Worm (Caenorhabditis elegans) whole organism, L2 larva: ENCODE measurements around the gene txdc-12.1.

Experiments used
- C34F6.9 ChIP-seq: fragments of 150-350 bp; optimal IDR thresholded peaks from 2 replicates; lab custom pipeline; 2014; ENCODE audit warnings: missing biosample characterization, missing genetic modification characterization
- Y55F3AM.14 ChIP-seq: fragments of 200-800 bp; sonication (Bioruptor generic); optimal IDR thresholded peaks from 2 replicates; lab custom pipeline; 2018; ENCODE audit warnings: mild to moderate bottlenecking, missing genetic modification characterization, missing compliant biosample characterization
- ZK546.5 ChIP-seq: sonication (generic microtip); optimal IDR thresholded peaks from 2 replicates; lab custom pipeline; 2017; ENCODE audit warnings: missing biosample characterization, missing genetic modification characterization
- ama-1 ChIP-seq: fragments of 150-350 bp; optimal IDR thresholded peaks from 2 replicates; lab custom pipeline; 2018; ENCODE audit warnings: inconsistent platforms
- blmp-1 ChIP-seq: sonication (generic microtip); optimal IDR thresholded peaks from 2 replicates; lab custom pipeline; 2017; ENCODE audit warnings: missing genetic modification characterization, mild to moderate bottlenecking, missing compliant biosample characterization, antibody characterized with exemption, moderate library complexity; ENCODE audit not compliant: insufficient read depth
- ceh-16 ChIP-seq: fragments of 150-350 bp; optimal IDR thresholded peaks from 2 replicates; lab custom pipeline; 2014; ENCODE audit warnings: missing biosample characterization, missing genetic modification characterization
- ceh-82 ChIP-seq: fragments of 150-350 bp; optimal IDR thresholded peaks from 2 replicates; lab custom pipeline; 2014; ENCODE audit warnings: missing biosample characterization, missing genetic modification characterization
- crh-2 ChIP-seq: sonication (generic microtip); optimal IDR thresholded peaks from 2 replicates; lab custom pipeline; 2017; ENCODE audit warnings: missing biosample characterization, missing genetic modification characterization
- dmd-4 ChIP-seq: sonication (generic microtip); optimal IDR thresholded peaks from 2 replicates; lab custom pipeline; 2017; ENCODE audit warnings: missing biosample characterization, missing genetic modification characterization
- egl-27 ChIP-seq: sonication (generic microtip); optimal IDR thresholded peaks from 3 replicates; lab custom pipeline; 2017; ENCODE audit warnings: missing biosample characterization, missing genetic modification reagents, missing genetic modification characterization
- fos-1 ChIP-seq: fragments of 150-350 bp; optimal IDR thresholded peaks from 2 replicates; lab custom pipeline; 2014; ENCODE audit warnings: missing biosample characterization, missing genetic modification characterization
- gmeb-1 ChIP-seq: fragments of 150-350 bp; optimal IDR thresholded peaks from 2 replicates; lab custom pipeline; 2014; ENCODE audit warnings: missing biosample characterization, missing genetic modification characterization
- lin-11 ChIP-seq: fragments of 150-350 bp; sonication (generic microtip); optimal IDR thresholded peaks from 2 replicates; lab custom pipeline; 2014; ENCODE audit warnings: missing biosample characterization, missing genetic modification characterization, inconsistent platforms, mixed read lengths
- lin-13 ChIP-seq: fragments of 150-350 bp; optimal IDR thresholded peaks from 2 replicates; lab custom pipeline; 2014; ENCODE audit warnings: missing biosample characterization, missing genetic modification reagents, missing genetic modification characterization
- lsy-2 ChIP-seq, 2 experiments: fragments of 150-350 bp in 1 of 2; sonication (generic microtip) in 1 of 2; optimal IDR thresholded peaks; 2 replicates each; lab custom pipeline; 2014 to 2017; ENCODE audit warnings: missing biosample characterization in 2 of 2, missing genetic modification characterization in 2 of 2
- mab-5 ChIP-seq: fragments of 150-350 bp; optimal IDR thresholded peaks from 2 replicates; lab custom pipeline; 2014; ENCODE audit warnings: missing biosample characterization, missing genetic modification characterization
- nhr-10 ChIP-seq: sonication (generic microtip); optimal IDR thresholded peaks from 2 replicates; lab custom pipeline; 2017; ENCODE audit warnings: missing biosample characterization, missing genetic modification characterization
- nhr-11 ChIP-seq: fragments of 150-350 bp; optimal IDR thresholded peaks from 2 replicates; lab custom pipeline; 2014; ENCODE audit warnings: missing biosample characterization, missing genetic modification characterization
- nhr-12 ChIP-seq: fragments of 150-350 bp; optimal IDR thresholded peaks from 2 replicates; lab custom pipeline; 2014; ENCODE audit warnings: missing biosample characterization, missing genetic modification characterization
- nhr-21 ChIP-seq: fragments of 150-350 bp; optimal IDR thresholded peaks from 2 replicates; lab custom pipeline; 2014; ENCODE audit warnings: missing biosample characterization, missing genetic modification characterization
- nhr-23 ChIP-seq: fragments of 150-350 bp; optimal IDR thresholded peaks from 2 replicates; lab custom pipeline; 2014; ENCODE audit warnings: missing biosample characterization, missing genetic modification reagents, missing genetic modification characterization
- nhr-237 ChIP-seq: fragments of 150-350 bp; optimal IDR thresholded peaks from 2 replicates; lab custom pipeline; 2014; ENCODE audit warnings: missing biosample characterization, missing genetic modification characterization
- nhr-25 ChIP-seq: fragments of 150-350 bp; sonication (generic microtip); optimal IDR thresholded peaks from 3 replicates; lab custom pipeline; 2014; ENCODE audit warnings: missing biosample characterization, missing genetic modification characterization
- nhr-6 ChIP-seq: fragments of 150-350 bp; optimal IDR thresholded peaks from 2 replicates; lab custom pipeline; 2014; ENCODE audit warnings: missing biosample characterization, missing genetic modification characterization
- peb-1 ChIP-seq: fragments of 150-350 bp; optimal IDR thresholded peaks from 2 replicates; lab custom pipeline; 2014; ENCODE audit warnings: missing biosample characterization, missing genetic modification characterization
- sem-4 ChIP-seq: fragments of 150-350 bp; optimal IDR thresholded peaks from 2 replicates; lab custom pipeline; 2014; ENCODE audit warnings: missing biosample characterization, missing genetic modification reagents, missing genetic modification characterization
- skn-1 ChIP-seq: sonication (generic microtip); optimal IDR thresholded peaks from 2 replicates; lab custom pipeline; 2017; ENCODE audit warnings: missing biosample characterization, missing genetic modification characterization
- sma-3 ChIP-seq: sonication (generic microtip); optimal IDR thresholded peaks from 2 replicates; lab custom pipeline; 2016; ENCODE audit warnings: missing genetic modification reagents, missing genetic modification characterization, missing compliant biosample characterization
- sma-9 ChIP-seq, 2 experiments: fragments of 150-350 bp in 1 of 2; sonication (generic microtip) in 1 of 2; optimal IDR thresholded peaks; 2 replicates each; lab custom pipeline; 2014 to 2016; ENCODE audit warnings: missing genetic modification characterization in 2 of 2, mild to moderate bottlenecking in 1 of 2, missing biosample characterization in 1 of 2, missing compliant biosample characterization in 1 of 2, missing genetic modification reagents in 1 of 2, moderate library complexity in 1 of 2
- unc-55 ChIP-seq: fragments of 150-350 bp; sonication (generic microtip); optimal IDR thresholded peaks from 3 replicates; lab custom pipeline; 2014; ENCODE audit warnings: missing biosample characterization, missing genetic modification reagents, missing genetic modification characterization
- ztf-1 ChIP-seq: fragments of 200-800 bp; sonication (Bioruptor generic); conservative IDR thresholded peaks from 2 replicates; pipeline ENCODE4 v1.3.6; 2022; ENCODE audit warnings: missing genetic modification characterization, missing compliant biosample characterization
- ztf-11 ChIP-seq: sonication (generic microtip); optimal IDR thresholded peaks from 2 replicates; lab custom pipeline; 2017; ENCODE audit warnings: missing biosample characterization, missing genetic modification characterization
- ztf-4 ChIP-seq: fragments of 150-350 bp; optimal IDR thresholded peaks from 2 replicates; lab custom pipeline; 2014; ENCODE audit warnings: missing biosample characterization, missing genetic modification characterization

The txdc-12.1 gene

DNA sequence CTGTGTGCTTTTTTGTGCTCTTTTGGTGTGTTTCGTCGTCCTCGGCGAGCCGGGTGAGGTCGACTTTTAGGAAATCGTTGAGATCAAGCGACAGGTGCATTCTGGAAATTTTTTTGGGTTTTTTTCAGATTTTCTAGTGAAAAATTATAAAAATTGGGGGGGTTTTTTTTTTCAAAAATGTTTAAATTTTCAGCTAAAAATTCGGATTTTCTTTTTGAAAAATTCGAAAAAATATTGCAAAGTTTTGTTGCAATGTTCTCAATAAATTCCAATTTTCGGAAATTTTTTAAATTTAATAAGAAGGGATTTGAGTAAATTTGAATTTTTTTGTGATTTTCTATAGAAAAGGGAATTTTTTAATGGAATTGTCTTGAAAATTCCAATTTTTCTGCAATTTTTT is 34.8 kb downstream of the txdc-12.1 start, which contains the start of gene Y57A10A.27:
Y57A10A.27 (minus strand) TSS at position 101 of the 400 bp plus-strand sequence.
- TF ChIP-seq fos-1 (tag; lab: Kevin White, UChicago) = no peak
- no peak for TF ChIP-seq lsy-2 (tag; optimal IDR thresholded peaks at IDR 0.05; lab: Kevin White, UChicago)
- no peak for TF ChIP-seq ztf-4 (tag; lab: Kevin White, UChicago)
- no peak for TF ChIP-seq nhr-237 (tag; lab: Kevin White, UChicago)
- no peak for TF ChIP-seq unc-55 (GFP tag; lab: Kevin White, UChicago)
- no peak for TF ChIP-seq nhr-10 (tag; lab: Kevin White, UChicago)
- no peak for TF ChIP-seq nhr-25 (tag; lab: Kevin White, UChicago)
- no peak for TF ChIP-seq nhr-6 (tag; lab: Kevin White, UChicago)
- TF ChIP-seq sem-4 = no peak
- TF ChIP-seq crh-2 (tag; lab: Kevin White, UChicago) = no peak
- TF ChIP-seq, all 48 proteins: peak for 0

- TF ChIP-seq nhr-11 (tag; lab: Kevin White, UChicago) = no peak
- no peak for TF ChIP-seq gmeb-1 (tag; lab: Kevin White, UChicago)
- no peak for TF ChIP-seq nhr-23 (tag; lab: Kevin White, UChicago)
- TF ChIP-seq ama-1 (lab: Kevin White, UChicago) = no peak
- no peak for TF ChIP-seq lin-11
- no peak for TF ChIP-seq peb-1 (tag; lab: Kevin White, UChicago)
- TF ChIP-seq, all 48 proteins: peak for 0
Measured at ce11 chrII:12278602-12279001, 38.4 kb downstream of the txdc-12.1 start.

- TF ChIP-seq lin-13 (GFP tag; lab: Kevin White, UChicago) (no peak), C34F6.9 (tag; lab: Kevin White, UChicago) (peak; percentile 21), nhr-23 (tag; lab: Kevin White, UChicago) (no peak), lsy-2 (tag; optimal IDR thresholded peaks at IDR 0.05; lab: Kevin White, UChicago) (peak in 1 of 2 experiments; percentile 10), unc-55 (GFP tag; lab: Kevin White, UChicago) (peak; percentile 28)
- TF ChIP-seq, all 48 proteins: peak for 3
Measured at ce11 chrII:12279259-12279658, 39.1 kb downstream of the txdc-12.1 start, which contains the start of the genes tric-1B.2 and Y57A10A.29. Gene tric-1B.2 (minus strand): TSS chrII:12279387. Gene Y57A10A.29 (plus strand): TSS chrII:12279561.

ce11 chrII:12280360-12280759 is 40.2 kb downstream of the txdc-12.1 start, which contains the start of gene ife-5:
Gene ife-5 (plus strand): TSS chrII:12280660.
- TF ChIP-seq lin-13 (GFP tag; lab: Kevin White, UChicago) (no peak), lin-11 (no peak), gmeb-1 (tag; lab: Kevin White, UChicago) (no peak), skn-1 (no peak), sem-4 (no peak), egl-27 (no peak), ztf-1 (GFP tag; lab: Robert Waterston, UW) (no peak), blmp-1 (tag; lab: Kevin White, UChicago) (no peak), nhr-6 (tag; lab: Kevin White, UChicago) (no peak), sma-9 (GFP tag; optimal IDR thresholded peaks at IDR 0.05; lab: Kevin White, UChicago) (no peak), sma-9 (tag; optimal IDR thresholded peaks at IDR 0.05; lab: Kevin White, UChicago) (no peak), unc-55 (GFP tag; lab: Kevin White, UChicago) (no peak), ceh-82 (tag; lab: Kevin White, UChicago) (no peak), ZK546.5 (tag; lab: Kevin White, UChicago) (no peak), ama-1 (lab: Kevin White, UChicago) (no peak), ceh-16 (tag; lab: Kevin White, UChicago) (no peak), dmd-4 (tag; lab: Kevin White, UChicago) (no peak), mab-5 (tag; lab: Kevin White, UChicago) (no peak), nhr-12 (tag; lab: Kevin White, UChicago) (no peak), nhr-10 (tag; lab: Kevin White, UChicago) (no peak)
- TF ChIP-seq, all 48 proteins: peak for 0

DNA sequence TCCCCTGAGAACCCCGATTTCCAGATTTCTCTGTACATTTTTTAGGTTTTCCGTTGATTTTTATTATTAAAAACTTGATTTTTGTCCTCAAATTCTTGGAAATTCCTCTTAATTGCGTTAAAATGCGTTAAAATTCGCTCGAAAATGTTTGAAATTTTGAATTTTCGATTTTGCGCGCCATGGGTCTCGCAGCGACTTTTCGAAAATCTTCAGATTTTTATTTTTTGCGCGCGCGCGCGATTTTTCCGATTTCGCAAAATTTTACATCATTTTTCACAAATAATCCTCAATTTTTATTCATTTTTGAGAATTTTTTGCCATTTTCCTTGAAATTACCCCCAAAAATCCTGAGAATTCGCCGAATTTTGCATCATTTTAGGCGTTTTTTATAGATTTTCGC is 43.9 kb downstream of the txdc-12.1 start:
- TF ChIP-seq ama-1 (lab: Kevin White, UChicago) (no peak), unc-55 (GFP tag; lab: Kevin White, UChicago) (no peak), lin-11 (no peak), ztf-1 (GFP tag; lab: Robert Waterston, UW) (no peak), sma-3 (GFP tag; lab: Kevin White, UChicago) (no peak), ztf-11 (no peak), Y55F3AM.14 (GFP tag; lab: Kevin White, UChicago) (no peak), ceh-82 (tag; lab: Kevin White, UChicago) (no peak), peb-1 (tag; lab: Kevin White, UChicago) (no peak), dmd-4 (tag; lab: Kevin White, UChicago) (no peak), nhr-21 (tag; lab: Kevin White, UChicago) (no peak), sma-9 (GFP tag; optimal IDR thresholded peaks at IDR 0.05; lab: Kevin White, UChicago) (no peak), sma-9 (tag; optimal IDR thresholded peaks at IDR 0.05; lab: Kevin White, UChicago) (no peak), nhr-23 (tag; lab: Kevin White, UChicago) (no peak), nhr-11 (tag; lab: Kevin White, UChicago) (no peak)
